Worm (Caenorhabditis elegans): Measurements from ENCODE around the gene T03G6.7.
A peak's percentile ranks its signal among the peaks of the same experiment; 100 is the strongest.

The T03G6.7 gene

DNA sequence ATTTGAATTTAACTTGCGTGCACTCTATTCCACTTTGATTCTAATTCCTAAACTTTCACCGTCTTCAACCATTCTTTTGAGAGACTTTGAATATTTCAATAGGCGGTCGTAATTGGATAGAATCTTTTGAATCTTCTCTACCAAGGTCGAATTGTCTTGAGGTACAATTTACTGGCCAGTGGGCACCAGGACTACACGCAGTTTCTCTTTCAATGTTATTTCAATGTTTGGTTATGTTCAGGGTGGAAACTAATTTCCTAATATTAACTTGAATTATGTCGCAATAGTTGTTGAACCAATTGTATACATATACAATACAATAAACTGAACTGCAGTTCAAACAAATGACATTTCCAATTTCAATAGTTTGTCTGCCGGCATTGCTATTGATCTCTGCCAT, 5.8 kb upstream of the T03G6.7 start (continued):
- TF ChIP-seq mep-1 (tag; optimal IDR thresholded peaks at IDR 0.05) = no peak
- no peak for TF ChIP-seq ama-1 (optimal IDR thresholded peaks at IDR 0.05)
- TF ChIP-seq nhr-28 (tag; optimal IDR thresholded peaks at IDR 0.05) = no peak
- TF ChIP-seq snu-23 (GFP tag; optimal IDR thresholded peaks at IDR 0.05) = peak; percentile 41
- TF ChIP-seq Y116A8C.19 (tag; optimal IDR thresholded peaks at IDR 0.05; ENCODE audit: borderline replicate concordance) = no peak
- TF ChIP-seq nhr-90 (tag; optimal IDR thresholded peaks at IDR 0.05; ENCODE audit: poor library complexity) = peak; percentile 12
- no peak for TF ChIP-seq nhr-11 (tag; optimal IDR thresholded peaks at IDR 0.05)
- TF ChIP-seq ets-5 (GFP tag; IDR thresholded peaks at IDR 0.05) = no peak
- peak; percentile 38 for TF ChIP-seq nhr-20 (tag; optimal IDR thresholded peaks at IDR 0.05)
- peak; percentile 33 for TF ChIP-seq nhr-71 (tag; optimal IDR thresholded peaks at IDR 0.05)
- TF ChIP-seq pag-3 (tag; optimal IDR thresholded peaks at IDR 0.05; ENCODE audit: borderline replicate concordance, insufficient read depth) = no peak
- no peak for TF ChIP-seq fos-1 (tag; optimal IDR thresholded peaks at IDR 0.05)
- TF ChIP-seq nhr-85 (tag) = peak; percentile 90
- peak in 1 of 2 experiments; percentile 22 for TF ChIP-seq lsy-2 (tag; optimal IDR thresholded peaks at IDR 0.05)
- no peak for TF ChIP-seq dsc-1 (tag; optimal IDR thresholded peaks at IDR 0.05)
- TF ChIP-seq fkh-10 (GFP tag; optimal IDR thresholded peaks at IDR 0.05) = no peak
- no peak for TF ChIP-seq egl-27 (tag; optimal IDR thresholded peaks at IDR 0.05)
- no peak for TF ChIP-seq jun-1 (tag; optimal IDR thresholded peaks at IDR 0.05)
- TF ChIP-seq skn-1 (tag; optimal IDR thresholded peaks at IDR 0.05) = peak; percentile 9
- TF ChIP-seq tbx-2 (tag; optimal IDR thresholded peaks at IDR 0.05) = no peak
- no peak for TF ChIP-seq hpl-2 (GFP tag; optimal IDR thresholded peaks at IDR 0.05)
- TF ChIP-seq nhr-84 (tag; optimal IDR thresholded peaks at IDR 0.05) = no peak

DNA sequence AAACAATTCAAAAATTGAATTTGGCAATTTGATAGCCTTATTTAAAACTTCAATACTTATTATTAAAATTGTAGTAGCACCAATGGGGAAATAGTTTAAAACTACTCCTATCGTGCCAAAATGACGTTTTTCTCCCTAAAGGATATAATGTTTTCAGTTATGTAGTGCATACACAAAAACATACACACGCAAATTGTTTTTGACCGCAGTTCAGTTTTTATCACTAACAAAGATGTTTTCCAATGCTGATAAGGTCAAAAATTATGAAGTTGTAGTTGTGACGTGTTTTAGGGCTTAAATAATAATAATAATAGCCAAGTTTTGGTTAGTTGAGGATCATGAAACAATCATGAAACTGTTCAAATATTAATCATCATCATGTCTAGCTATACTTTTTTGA, 3.8 kb upstream of the T03G6.7 start:
- no peak for TF ChIP-seq rnt-1 (tag; optimal IDR thresholded peaks at IDR 0.05)
- TF ChIP-seq hlh-4 (tag; optimal IDR thresholded peaks at IDR 0.05) = no peak
- TF ChIP-seq sptf-1 (tag; optimal IDR thresholded peaks at IDR 0.05) = no peak
- no peak for TF ChIP-seq grh-1 (GFP tag; IDR thresholded peaks at IDR 0.05)

- TF ChIP-seq zag-1 (tag; optimal IDR thresholded peaks at IDR 0.05) (no peak), nhr-85 (tag) (peak; percentile 83), ama-1 (optimal IDR thresholded peaks at IDR 0.05) (no peak), lin-39 (tag; optimal IDR thresholded peaks at IDR 0.05) (no peak), ceh-8 (GFP tag; optimal IDR thresholded peaks at IDR 0.05) (no peak), nhr-20 (tag; optimal IDR thresholded peaks at IDR 0.05) (peak; percentile 63), tlp-1 (tag; optimal IDR thresholded peaks at IDR 0.05) (no peak), zip-4 (GFP tag; optimal IDR thresholded peaks at IDR 0.05) (no peak), lin-13 (GFP tag; optimal IDR thresholded peaks at IDR 0.05) (no peak), ceh-63 (GFP tag; optimal IDR thresholded peaks at IDR 0.05) (no peak), blmp-1 (tag; optimal IDR thresholded peaks at IDR 0.05) (peak; percentile 85), ets-5 (GFP tag; IDR thresholded peaks at IDR 0.05) (no peak), pqm-1 (tag; optimal IDR thresholded peaks at IDR 0.05) (no peak), nhr-19 (GFP tag; conservative IDR thresholded peaks at IDR 0.05) (no peak), efl-3 (GFP tag; optimal IDR thresholded peaks at IDR 0.05) (no peak), hlh-17 (GFP tag; optimal IDR thresholded peaks at IDR 0.05; ENCODE audit: borderline replicate concordance) (no peak), ztf-11 (tag; optimal IDR thresholded peaks at IDR 0.05) (no peak), fkh-4 (tag; optimal IDR thresholded peaks at IDR 0.05; ENCODE audit: borderline replicate concordance) (no peak), ztf-4 (tag; optimal IDR thresholded peaks at IDR 0.05) (peak; percentile 3), snu-23 (GFP tag; optimal IDR thresholded peaks at IDR 0.05) (peak; percentile 41), sox-4 (tag; optimal IDR thresholded peaks at IDR 0.05) (no peak), unc-62 (GFP tag; optimal IDR thresholded peaks at IDR 0.05) (no peak), sptf-1 (tag; optimal IDR thresholded peaks at IDR 0.05) (no peak), alr-1 (tag; optimal IDR thresholded peaks at IDR 0.05; ENCODE audit: borderline replicate concordance) (no peak), mep-1 (tag; optimal IDR thresholded peaks at IDR 0.05) (peak; percentile 21), F16B12.6 (tag; optimal IDR thresholded peaks at IDR 0.05) (no peak), nhr-237 (tag; optimal IDR thresholded peaks at IDR 0.05) (no peak), vab-15 (tag; optimal IDR thresholded peaks at IDR 0.05) (peak; percentile 43), skn-1 (tag; optimal IDR thresholded peaks at IDR 0.05) (peak; percentile 36), C16A3.4 (tag; optimal IDR thresholded peaks at IDR 0.05) (peak; percentile 5), hlh-4 (tag; optimal IDR thresholded peaks at IDR 0.05) (no peak), nhr-76 (tag; optimal IDR thresholded peaks at IDR 0.05) (no peak), egl-13 (tag; optimal IDR thresholded peaks at IDR 0.05) (no peak), Y116A8C.19 (tag; optimal IDR thresholded peaks at IDR 0.05; ENCODE audit: borderline replicate concordance) (no peak)
Observed at ce11 chrX:2590777-2591176, 3.1 kb upstream of the T03G6.7 start.

Measured in whole organism, L1 larva.